Worm (Caenorhabditis elegans): ENCODE measurements around the gene F55E10.4.

Gene F55E10.4

DNA sequence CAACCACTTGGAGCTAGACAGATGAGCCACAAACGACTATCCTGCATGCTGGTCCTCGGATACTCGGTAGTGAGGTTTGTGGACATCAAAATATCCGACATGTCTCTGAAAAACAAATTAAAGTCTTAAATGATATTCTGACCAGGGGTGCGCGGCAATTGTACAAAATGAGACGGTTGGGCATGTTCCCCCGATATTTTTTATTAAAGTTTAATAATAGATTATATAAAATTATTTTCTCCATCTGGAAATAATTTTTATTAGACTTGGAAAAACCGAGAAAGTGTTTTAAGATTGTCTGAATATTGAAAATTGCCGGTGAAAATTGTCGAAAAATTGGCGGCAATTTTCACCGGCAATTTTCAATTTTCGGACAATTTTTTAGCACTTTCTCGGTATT, at the start of gene F55E10.4:
TSS of gene F55E10.4 (minus strand) at position 101 of the 400 bp plus-strand sequence.
- TF ChIP-seq nhr-43 (tag; optimal IDR thresholded peaks at IDR 0.05; ENCODE audit: poor library complexity, severe bottlenecking) (no peak), egl-5 (tag; optimal IDR thresholded peaks at IDR 0.05) (no peak), nhr-12 (tag; optimal IDR thresholded peaks at IDR 0.05) (no peak), elt-2 (tag; optimal IDR thresholded peaks at IDR 0.05) (no peak), unc-39 (tag; optimal IDR thresholded peaks at IDR 0.05) (no peak), ceh-9 (tag; optimal IDR thresholded peaks at IDR 0.05) (no peak), ztf-11 (tag; optimal IDR thresholded peaks at IDR 0.05) (no peak), egl-27 (tag; optimal IDR thresholded peaks at IDR 0.05) (no peak), snpc-4 (tag; optimal IDR thresholded peaks at IDR 0.05) (no peak), daf-12 (tag; optimal IDR thresholded peaks at IDR 0.05) (no peak), lin-15B (tag; optimal IDR thresholded peaks at IDR 0.05) (no peak), nhr-237 (tag; optimal IDR thresholded peaks at IDR 0.05) (no peak), ama-1 (optimal IDR thresholded peaks at IDR 0.05) (no peak)

DNA sequence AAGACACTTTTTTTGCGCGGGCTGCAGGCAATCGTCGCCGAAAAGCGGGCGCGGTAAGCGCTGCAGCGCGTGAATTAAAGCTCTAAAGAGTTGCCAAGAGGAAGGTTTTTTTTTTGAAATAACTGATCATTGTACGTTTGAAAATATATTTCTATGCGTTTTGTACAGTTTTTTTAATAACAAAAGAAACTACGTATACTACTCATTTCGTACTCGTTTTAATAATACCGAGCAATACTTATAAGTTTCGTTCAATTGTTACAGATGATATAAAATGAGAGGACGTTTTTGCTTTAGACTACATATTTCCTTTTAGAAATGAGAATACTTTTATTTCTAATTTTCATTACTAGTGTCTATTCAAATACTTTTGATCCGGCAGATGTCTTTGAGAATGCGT, 44.2 kb upstream of the F55E10.4 start, which contains the start of gene nep-15:
TSS of gene nep-15 (plus strand) at position 301 of the 400 bp plus-strand sequence.
- TF ChIP-seq pha-4 (tag; optimal IDR thresholded peaks at IDR 0.05), result no peak
- TF ChIP-seq nhr-25 (tag; optimal IDR thresholded peaks at IDR 0.05), result no peak
- TF ChIP-seq nhr-11 (tag; optimal IDR thresholded peaks at IDR 0.05), result no peak
- TF ChIP-seq nhr-28 (tag; optimal IDR thresholded peaks at IDR 0.05), result no peak
- no peak for TF ChIP-seq nhr-237 (tag; optimal IDR thresholded peaks at IDR 0.05)
- no peak for TF ChIP-seq tbx-2 (tag; optimal IDR thresholded peaks at IDR 0.05)
- no peak for TF ChIP-seq zag-1 (tag; optimal IDR thresholded peaks at IDR 0.05)
- no peak for TF ChIP-seq ceh-28 (tag; optimal IDR thresholded peaks at IDR 0.05)
- TF ChIP-seq pqm-1 (tag; optimal IDR thresholded peaks at IDR 0.05), result no peak
- no peak for TF ChIP-seq lin-39 (tag; optimal IDR thresholded peaks at IDR 0.05)
- no peak for TF ChIP-seq unc-39 (tag; optimal IDR thresholded peaks at IDR 0.05)
- TF ChIP-seq fos-1 (tag; optimal IDR thresholded peaks at IDR 0.05), result no peak
- TF ChIP-seq ztf-4 (tag; optimal IDR thresholded peaks at IDR 0.05), result no peak
- TF ChIP-seq nhr-67 (tag; optimal IDR thresholded peaks at IDR 0.05), result no peak
- TF ChIP-seq mdl-1 (tag; optimal IDR thresholded peaks at IDR 0.05), result no peak
- no peak for TF ChIP-seq snpc-4 (tag; optimal IDR thresholded peaks at IDR 0.05)
- TF ChIP-seq egl-27 (tag; optimal IDR thresholded peaks at IDR 0.05), result no peak
- no peak for TF ChIP-seq nhr-12 (tag; optimal IDR thresholded peaks at IDR 0.05)

DNA sequence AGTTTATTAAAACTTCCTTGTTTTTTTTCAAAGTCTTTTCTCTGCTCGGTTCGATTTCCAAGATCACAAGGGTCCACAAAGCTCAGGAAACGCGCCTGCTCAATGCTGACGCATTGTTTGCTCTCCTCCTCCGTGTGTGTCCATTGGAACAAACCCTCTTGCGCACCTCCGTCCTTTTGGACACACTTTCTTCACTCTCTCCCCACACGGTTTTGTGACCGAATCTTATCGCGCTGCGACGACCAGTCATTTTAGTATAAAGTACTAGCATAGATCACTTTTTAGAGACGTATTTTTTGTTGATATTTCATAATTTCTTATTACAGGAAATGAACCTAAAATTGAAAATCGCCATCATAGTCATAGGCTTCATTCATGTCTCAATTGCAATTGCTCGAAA, 40.5 kb upstream of the F55E10.4 start:
- TF ChIP-seq nfya-1 (tag; optimal IDR thresholded peaks at IDR 0.05; ENCODE audit: insufficient read depth), result peak; percentile 86
- peak; percentile 62 for TF ChIP-seq elt-2 (tag; optimal IDR thresholded peaks at IDR 0.05)
- no peak for TF ChIP-seq ama-1 (optimal IDR thresholded peaks at IDR 0.05)
- no peak for TF ChIP-seq nhr-237 (tag; optimal IDR thresholded peaks at IDR 0.05)
- no peak for TF ChIP-seq fkh-2 (tag; optimal IDR thresholded peaks at IDR 0.05)
- TF ChIP-seq pqm-1 (tag; optimal IDR thresholded peaks at IDR 0.05), result peak; percentile 82
- TF ChIP-seq nhr-11 (tag; optimal IDR thresholded peaks at IDR 0.05), result no peak
- no peak for TF ChIP-seq sea-2 (GFP tag; optimal IDR thresholded peaks at IDR 0.05)
- TF ChIP-seq nhr-28 (tag; optimal IDR thresholded peaks at IDR 0.05), result no peak
- TF ChIP-seq ceh-28 (tag; optimal IDR thresholded peaks at IDR 0.05), result peak; percentile 45
- TF ChIP-seq unc-62 (GFP tag; optimal IDR thresholded peaks at IDR 0.05), result no peak
- TF ChIP-seq fkh-10 (GFP tag; optimal IDR thresholded peaks at IDR 0.05), result no peak
- no peak for TF ChIP-seq aly-2 (tag; optimal IDR thresholded peaks at IDR 0.05)
- TF ChIP-seq hmg-11 (tag; optimal IDR thresholded peaks at IDR 0.05), result peak; percentile 56
- peak; percentile 8 for TF ChIP-seq lsy-12 (tag; optimal IDR thresholded peaks at IDR 0.05)
- no peak for TF ChIP-seq daf-12 (tag; optimal IDR thresholded peaks at IDR 0.05)
- TF ChIP-seq unc-39 (tag; optimal IDR thresholded peaks at IDR 0.05), result no peak
- TF ChIP-seq nhr-43 (tag; optimal IDR thresholded peaks at IDR 0.05; ENCODE audit: poor library complexity, severe bottlenecking), result no peak
- no peak for TF ChIP-seq elt-1 (tag; optimal IDR thresholded peaks at IDR 0.05)
- TF ChIP-seq egl-5 (tag; optimal IDR thresholded peaks at IDR 0.05), result no peak
- TF ChIP-seq ZK546.5 (tag; optimal IDR thresholded peaks at IDR 0.05), result no peak
- no peak for TF ChIP-seq skn-1 (tag; optimal IDR thresholded peaks at IDR 0.05)
- TF ChIP-seq snpc-4 (tag; optimal IDR thresholded peaks at IDR 0.05), result peak; percentile 69
- no peak for TF ChIP-seq fos-1 (tag; optimal IDR thresholded peaks at IDR 0.05)
- TF ChIP-seq ztf-4 (tag; optimal IDR thresholded peaks at IDR 0.05), result no peak
- peak; percentile 3 for TF ChIP-seq egl-27 (tag; optimal IDR thresholded peaks at IDR 0.05)
- TF ChIP-seq nhr-76 (tag; optimal IDR thresholded peaks at IDR 0.05), result no peak
- no peak for TF ChIP-seq mml-1 (tag; optimal IDR thresholded peaks at IDR 0.05)
- peak; percentile 64 for TF ChIP-seq lin-15B (tag; optimal IDR thresholded peaks at IDR 0.05)
- no peak for TF ChIP-seq elt-3 (tag; optimal IDR thresholded peaks at IDR 0.05)
- peak; percentile 80 for TF ChIP-seq pha-4 (tag; optimal IDR thresholded peaks at IDR 0.05)
- no peak for TF ChIP-seq nhr-12 (tag; optimal IDR thresholded peaks at IDR 0.05)
- TF ChIP-seq jun-1 (tag; optimal IDR thresholded peaks at IDR 0.05), result peak; percentile 81
- peak; percentile 42 for TF ChIP-seq R02D3.7 (tag; optimal IDR thresholded peaks at IDR 0.05)
- TF ChIP-seq nhr-23 (tag; optimal IDR thresholded peaks at IDR 0.05), result no peak
- TF ChIP-seq ztf-11 (tag; optimal IDR thresholded peaks at IDR 0.05), result no peak
- TF ChIP-seq nhr-25 (tag; optimal IDR thresholded peaks at IDR 0.05), result no peak
- no peak for TF ChIP-seq ceh-9 (tag; optimal IDR thresholded peaks at IDR 0.05)
- TF ChIP-seq zag-1 (tag; optimal IDR thresholded peaks at IDR 0.05), result no peak
- TF ChIP-seq ceh-82 (tag; optimal IDR thresholded peaks at IDR 0.05), result no peak
- TF ChIP-seq lin-39 (tag; optimal IDR thresholded peaks at IDR 0.05), result peak; percentile 63
- TF ChIP-seq nhr-77 (tag; optimal IDR thresholded peaks at IDR 0.05), result no peak
- no peak for TF ChIP-seq mdl-1 (tag; optimal IDR thresholded peaks at IDR 0.05)
- TF ChIP-seq ceh-16 (tag; optimal IDR thresholded peaks at IDR 0.05), result no peak
- peak; percentile 72 for TF ChIP-seq tbx-2 (tag; optimal IDR thresholded peaks at IDR 0.05)

Data from whole organism, L3 larva.